Worm (Caenorhabditis elegans) whole organism, L4 larva: Measurements from ENCODE around the gene Y73F8A.22.

Experiments used
- aha-1 ChIP-seq: fragments of 150-350 bp; peaks from one replicate; lab custom pipeline; 2014; ENCODE audit warnings: missing biosample characterization, missing genetic modification characterization
- aly-2 ChIP-seq: sonication (generic microtip); optimal IDR thresholded peaks from 2 replicates; lab custom pipeline; 2018; ENCODE audit warnings: missing biosample characterization, missing genetic modification characterization
- ceh-28 ChIP-seq: fragments of 150-350 bp; optimal IDR thresholded peaks from 2 replicates; lab custom pipeline; 2014; ENCODE audit warnings: missing biosample characterization, missing genetic modification reagents, missing genetic modification characterization
- cey-2 ChIP-seq: sonication (generic microtip); optimal IDR thresholded peaks from 3 replicates; lab custom pipeline; 2017; ENCODE audit warnings: missing genetic modification characterization, mild to moderate bottlenecking, missing compliant biosample characterization, antibody characterized with exemption, borderline replicate concordance; ENCODE audit not compliant: insufficient read depth
- daf-16 ChIP-seq, 3 experiments: sonication (generic microtip); optimal IDR thresholded peaks; 2 replicates each; lab custom pipeline; 2016 to 2017; ENCODE audit warnings: missing genetic modification characterization in 3 of 3, missing genetic modification reagents in 3 of 3, mild to moderate bottlenecking in 2 of 3, missing compliant biosample characterization in 2 of 3, missing biosample characterization in 1 of 3, moderate library complexity in 1 of 3
- daf-19 ChIP-seq: fragments of 200-800 bp; sonication (Bioruptor generic); conservative IDR thresholded peaks from 2 replicates; pipeline ENCODE4 v1.3.6; 2022; ENCODE audit warnings: missing genetic modification characterization, missing compliant biosample characterization
- dmd-6 ChIP-seq: fragments of 200-800 bp; sonication (Bioruptor generic); IDR thresholded peaks from 2 replicates; pipeline ENCODE4 v1.3.6; 2022; ENCODE audit warnings: missing genetic modification reagents, missing genetic modification characterization, missing compliant biosample characterization
- dve-1 ChIP-seq: sonication (generic microtip); optimal IDR thresholded peaks from 2 replicates; lab custom pipeline; 2017; ENCODE audit warnings: antibody characterized with exemption, mild to moderate bottlenecking, missing genetic modification characterization, missing compliant biosample characterization; ENCODE audit not compliant: insufficient read depth
- hlh-11 ChIP-seq: fragments of 200-800 bp; sonication (Bioruptor generic); optimal IDR thresholded peaks from 2 replicates; lab custom pipeline; 2018; ENCODE audit warnings: mild to moderate bottlenecking, missing genetic modification characterization, missing compliant biosample characterization
- lin-38 ChIP-seq: fragments of 200-800 bp; sonication (Bioruptor generic); IDR thresholded peaks from 2 replicates; pipeline ENCODE4 v1.3.6; 2022; ENCODE audit warnings: missing genetic modification reagents, missing genetic modification characterization, missing compliant biosample characterization
- lin-39 ChIP-seq: fragments of 150-350 bp; optimal IDR thresholded peaks from 2 replicates; lab custom pipeline; 2014; ENCODE audit warnings: missing biosample characterization, missing genetic modification reagents, missing genetic modification characterization
- mdl-1 ChIP-seq, 2 experiments: fragments of 150-350 bp in 1 of 2; sonication (generic microtip) in 1 of 2; optimal IDR thresholded peaks; 2 replicates each; lab custom pipeline; 2014 to 2017; ENCODE audit warnings: missing biosample characterization in 2 of 2, missing genetic modification characterization in 2 of 2
- mep-1 ChIP-seq: fragments of 150-350 bp; sonication (generic microtip); optimal IDR thresholded peaks from 3 replicates; lab custom pipeline; 2014; ENCODE audit warnings: missing biosample characterization, missing genetic modification characterization
- mes-2 ChIP-seq: sonication (generic microtip); optimal IDR thresholded peaks from 2 replicates; lab custom pipeline; 2016; ENCODE audit warnings: missing genotype, mild to moderate bottlenecking, missing genetic modification characterization, missing compliant biosample characterization; ENCODE audit not compliant: poor library complexity, severe bottlenecking
- mxl-3 ChIP-seq: fragments of 200-800 bp; sonication (Bioruptor generic); optimal IDR thresholded peaks from 2 replicates; lab custom pipeline; 2018; ENCODE audit warnings: mild to moderate bottlenecking, missing genetic modification characterization, missing compliant biosample characterization
- nhr-10 ChIP-seq: fragments of 150-350 bp; optimal IDR thresholded peaks from 2 replicates; lab custom pipeline; 2014; ENCODE audit warnings: missing biosample characterization, missing genetic modification characterization
- nhr-28 ChIP-seq: fragments of 150-350 bp; optimal IDR thresholded peaks from 2 replicates; lab custom pipeline; 2014; ENCODE audit warnings: missing biosample characterization, missing genetic modification characterization
- nhr-42 ChIP-seq: fragments of 200-800 bp; sonication (Bioruptor generic); IDR thresholded peaks from 2 replicates; pipeline ENCODE4 v1.3.6; 2022; ENCODE audit warnings: missing genetic modification characterization, missing compliant biosample characterization
- nhr-48 ChIP-seq: sonication (generic microtip); optimal IDR thresholded peaks from 2 replicates; lab custom pipeline; 2016; ENCODE audit warnings: mild to moderate bottlenecking, missing genetic modification characterization, missing compliant biosample characterization
- nhr-76 ChIP-seq: fragments of 150-350 bp; optimal IDR thresholded peaks from 2 replicates; lab custom pipeline; 2014; ENCODE audit warnings: missing biosample characterization, missing genetic modification characterization
- nhr-77 ChIP-seq: fragments of 150-350 bp; optimal IDR thresholded peaks from 2 replicates; lab custom pipeline; 2014; ENCODE audit warnings: missing biosample characterization, missing genetic modification characterization
- pqm-1 ChIP-seq: sonication (generic microtip); optimal IDR thresholded peaks from 2 replicates; lab custom pipeline; 2017; ENCODE audit warnings: missing biosample characterization, missing genetic modification characterization
- rbr-2 ChIP-seq: sonication (generic microtip); optimal IDR thresholded peaks from 2 replicates; lab custom pipeline; 2016; ENCODE audit warnings: missing genotype, missing genetic modification characterization, missing compliant biosample characterization
- unc-130 ChIP-seq: sonication (generic microtip); optimal IDR thresholded peaks from 2 replicates; lab custom pipeline; 2016; ENCODE audit warnings: missing genetic modification reagents, missing genetic modification characterization, missing compliant biosample characterization
- unc-62 ChIP-seq, 3 experiments: fragments of 150-350 bp in 1 of 3; sonication (generic microtip); optimal IDR thresholded peaks in 2 of 3; peaks in 1 of 3; 1 replicate in 1 of 3; 2 replicates in 2 of 3; lab custom pipeline; 2014 to 2017; ENCODE audit warnings: missing biosample characterization in 3 of 3, missing genetic modification characterization in 3 of 3, missing genetic modification reagents in 3 of 3, missing genotype in 1 of 3
- zag-1 ChIP-seq: fragments of 150-350 bp; optimal IDR thresholded peaks from 2 replicates; lab custom pipeline; 2014; ENCODE audit warnings: missing biosample characterization, missing genetic modification characterization

Y73F8A.22 gene

ce11 chrIV:15395260-15395844 is 45.9 kb downstream of the Y73F8A.22 start:
- peak; percentile 21 for TF ChIP-seq cey-2 (tag; lab: Kevin White, UChicago)
- peak; percentile 67 for TF ChIP-seq nhr-28
- peak; percentile 37 for TF ChIP-seq dve-1 (tag; lab: Kevin White, UChicago)
- TF ChIP-seq lin-38 (GFP tag; lab: Robert Waterston, UW), result no peak
- no peak for TF ChIP-seq daf-16 (GFP tag; optimal IDR thresholded peaks at IDR 0.05; lab: Kevin White, UChicago)
- peak; percentile 2 for TF ChIP-seq daf-16 (tag; optimal IDR thresholded peaks at IDR 0.05; lab: Kevin White, UChicago)
- TF ChIP-seq hlh-11, result peak; percentile 33
- TF ChIP-seq aly-2 (tag; lab: Kevin White, UChicago), result no peak
- peak; percentile 42; the same call in 1 of the 2 replicates for TF ChIP-seq dmd-6 (GFP tag; lab: Robert Waterston, UW)
- peak in 1 of 2 experiments; percentile 49 for TF ChIP-seq unc-62 (GFP tag; optimal IDR thresholded peaks at IDR 0.05 in 1 of 2; lab: Kevin White, UChicago)
- TF ChIP-seq unc-62 (tag; optimal IDR thresholded peaks at IDR 0.05; lab: Kevin White, UChicago), result no peak
- no peak for TF ChIP-seq nhr-10 (tag; lab: Kevin White, UChicago)
- no peak for TF ChIP-seq daf-19 (GFP tag; lab: Robert Waterston, UW)
- no peak for TF ChIP-seq nhr-76 (tag; lab: Kevin White, UChicago)

- TF ChIP-seq nhr-48 (tag; lab: Kevin White, UChicago) (peak; percentile 23), hlh-11 (peak; percentile 45), dve-1 (tag; lab: Kevin White, UChicago) (peak; percentile 2), rbr-2 (tag; lab: Kevin White, UChicago) (no peak), nhr-42 (GFP tag; lab: Robert Waterston, UW) (no peak), mep-1 (tag; lab: Kevin White, UChicago) (peak; percentile 2), aha-1 (tag; lab: Kevin White, UChicago) (peak; percentile 63), unc-62 (GFP tag; optimal IDR thresholded peaks at IDR 0.05 in 1 of 2; lab: Kevin White, UChicago) (peak in 1 of 2 experiments; percentile 16), unc-62 (tag; optimal IDR thresholded peaks at IDR 0.05; lab: Kevin White, UChicago) (no peak), daf-16 (GFP tag; optimal IDR thresholded peaks at IDR 0.05; lab: Kevin White, UChicago) (no peak), daf-16 (tag; optimal IDR thresholded peaks at IDR 0.05; lab: Kevin White, UChicago) (peak; percentile 59)
These were observed 46.6 kb downstream of the Y73F8A.22 start for ce11 chrIV:15394544-15395125.

- TF ChIP-seq zag-1, result no peak
- TF ChIP-seq dmd-6 (GFP tag; lab: Robert Waterston, UW), result peak; percentile 66
- no peak for TF ChIP-seq daf-16 (GFP tag; optimal IDR thresholded peaks at IDR 0.05; lab: Kevin White, UChicago)
- peak; percentile 68 for TF ChIP-seq daf-16 (tag; optimal IDR thresholded peaks at IDR 0.05; lab: Kevin White, UChicago)
- TF ChIP-seq nhr-77 (tag; lab: Kevin White, UChicago), result peak; percentile 54
- no peak for TF ChIP-seq ceh-28 (tag; lab: Kevin White, UChicago)
- peak; percentile 9 for TF ChIP-seq nhr-48 (tag; lab: Kevin White, UChicago)
- no peak for TF ChIP-seq unc-130 (GFP tag; lab: Kevin White, UChicago)
- peak; percentile 64 for TF ChIP-seq nhr-28
- TF ChIP-seq mdl-1 (tag; optimal IDR thresholded peaks at IDR 0.05; lab: Kevin White, UChicago), result peak in 1 of 2 experiments; percentile 69
- peak; percentile 65 for TF ChIP-seq pqm-1 (tag; lab: Kevin White, UChicago)
- peak; percentile 40 for TF ChIP-seq dve-1 (tag; lab: Kevin White, UChicago)
These were observed 48.0 kb downstream of the Y73F8A.22 start for ce11 chrIV:15393186-15393585.

- TF ChIP-seq ceh-28 (tag; lab: Kevin White, UChicago) (no peak), lin-39 (no peak), mes-2 (tag; lab: Kevin White, UChicago) (no peak)
These were observed 49.7 kb downstream of the Y73F8A.22 start for ce11 chrIV:15391549-15391948.

ce11 chrIV:15390927-15391326 is 50.3 kb downstream of the Y73F8A.22 start, which contains the start of gene Y73F8A.1159:
Y73F8A.1159 (minus strand) TSS chrIV:15391027.
- TF ChIP-seq mxl-3 (GFP tag; lab: Kevin White, UChicago) (no peak), aha-1 (tag; lab: Kevin White, UChicago) (peak; percentile 71)
- TF ChIP-seq, all 104 proteins: peak for 1
